Fruit fly (Drosophila melanogaster) whole organism, prepupa: Measurements from ENCODE around the gene CG4951.

Experiments
- CG10631 ChIP-seq: fragments of 200-800 bp; sonication (Bioruptor generic); optimal IDR thresholded peaks from 2 replicates; lab custom pipeline; 2016; ENCODE audit warnings: missing biosample characterization, missing genetic modification characterization
- CG10669 ChIP-seq: fragments of 200-800 bp; sonication (Bioruptor generic); optimal IDR thresholded peaks from 3 replicates; lab custom pipeline; 2018; ENCODE audit warnings: missing biosample characterization, mild to moderate bottlenecking, missing genetic modification characterization, moderate library complexity
- CG11294 ChIP-seq: fragments of 200-800 bp; sonication (Bioruptor generic); IDR thresholded peaks from 2 replicates; pipeline ENCODE4 v1.3.6; 2022; ENCODE audit warnings: missing biosample characterization, missing genetic modification characterization
- CG16779 ChIP-seq: fragments of 200-800 bp; sonication (Bioruptor generic); optimal IDR thresholded peaks from 3 replicates; lab custom pipeline; 2017; ENCODE audit warnings: missing biosample characterization, mild to moderate bottlenecking, missing genetic modification characterization
- CG3032 ChIP-seq: fragments of 200-800 bp; optimal IDR thresholded peaks from 2 replicates; lab custom pipeline; 2019; ENCODE audit warnings: missing biosample characterization, mild to moderate bottlenecking, missing genetic modification characterization, moderate library complexity
- CG31627 ChIP-seq: fragments of 200-800 bp; sonication (Bioruptor generic); optimal IDR thresholded peaks from 3 replicates; lab custom pipeline; 2016; ENCODE audit warnings: missing biosample characterization, missing genetic modification characterization
- CG32006 ChIP-seq: fragments of 200-800 bp; sonication (Bioruptor generic); optimal IDR thresholded peaks from 3 replicates; lab custom pipeline; 2017; ENCODE audit warnings: missing biosample characterization, mild to moderate bottlenecking, missing genetic modification characterization
- CG34406 ChIP-seq: fragments of 200-800 bp; sonication (Bioruptor generic); optimal IDR thresholded peaks from 3 replicates; lab custom pipeline; 2016; ENCODE audit warnings: missing biosample characterization, missing genetic modification characterization
- CG3919 ChIP-seq: fragments of 200-800 bp; sonication (Bioruptor generic); optimal IDR thresholded peaks from 3 replicates; lab custom pipeline; 2016; ENCODE audit warnings: missing biosample characterization, missing genetic modification characterization
- CG6163 ChIP-seq: fragments of 200-800 bp; sonication (Bioruptor generic); IDR thresholded peaks from 3 replicates; pipeline ENCODE4 v1.3.6; 2022; ENCODE audit warnings: missing biosample characterization, missing genetic modification characterization
- CG6276 ChIP-seq: fragments of 200-800 bp; sonication (Bioruptor generic); optimal IDR thresholded peaks from 2 replicates; lab custom pipeline; 2017; ENCODE audit warnings: missing biosample characterization, mild to moderate bottlenecking, missing genetic modification characterization
- CG6792 ChIP-seq: fragments of 200-800 bp; sonication (Bioruptor generic); optimal IDR thresholded peaks from 3 replicates; lab custom pipeline; 2016; ENCODE audit warnings: missing biosample characterization, missing genetic modification characterization
- CG6808 ChIP-seq: fragments of 200-800 bp; sonication (Bioruptor generic); optimal IDR thresholded peaks from 3 replicates; lab custom pipeline; 2017; ENCODE audit warnings: missing biosample characterization, missing genetic modification characterization, mild to moderate bottlenecking, moderate library complexity, missing genetic modification reagents
- CG6854 ChIP-seq: fragments of 200-800 bp; sonication (Bioruptor generic); optimal IDR thresholded peaks from 2 replicates; lab custom pipeline; 2017; ENCODE audit warnings: missing biosample characterization, mild to moderate bottlenecking, missing genetic modification characterization
- CG7368 ChIP-seq: fragments of 200-800 bp; sonication (Bioruptor generic); optimal IDR thresholded peaks from 3 replicates; lab custom pipeline; 2016; ENCODE audit warnings: missing biosample characterization, missing genetic modification characterization
- CG8119 ChIP-seq: fragments of 200-800 bp; sonication (Bioruptor generic); IDR thresholded peaks from 3 replicates; pipeline ENCODE4 v1.3.6; 2022; ENCODE audit warnings: missing biosample characterization, missing genetic modification characterization
- CG8319 ChIP-seq: fragments of 200-800 bp; sonication (Bioruptor generic); optimal IDR thresholded peaks from 3 replicates; lab custom pipeline; 2016; ENCODE audit warnings: missing biosample characterization, missing genetic modification characterization
- CG8632 ChIP-seq: fragments of 200-800 bp; sonication (Bioruptor generic); optimal IDR thresholded peaks from 3 replicates; lab custom pipeline; 2016; ENCODE audit warnings: missing biosample characterization, missing genetic modification characterization
- CG9139 ChIP-seq: fragments of 200-800 bp; sonication (Bioruptor generic); optimal IDR thresholded peaks from 3 replicates; lab custom pipeline; 2017; ENCODE audit warnings: missing biosample characterization, mild to moderate bottlenecking, missing genetic modification characterization
- Eip75B ChIP-seq: fragments of 200-800 bp; sonication (Bioruptor generic); optimal IDR thresholded peaks from 3 replicates; lab custom pipeline; 2016; ENCODE audit warnings: missing biosample characterization, missing genetic modification characterization
- Eip78C ChIP-seq: fragments of 200-800 bp; sonication (Bioruptor generic); peaks from one replicate; lab custom pipeline; 2016; ENCODE audit warnings: missing biosample characterization, missing genetic modification characterization
- Eip93F ChIP-seq: fragments of 200-800 bp; sonication (Bioruptor generic); optimal IDR thresholded peaks from 2 replicates; lab custom pipeline; 2016; ENCODE audit warnings: missing biosample characterization, mild to moderate bottlenecking, missing genetic modification characterization
- Ets21C ChIP-seq: fragments of 200-800 bp; sonication (Bioruptor generic); optimal IDR thresholded peaks from 3 replicates; lab custom pipeline; 2016; ENCODE audit warnings: missing biosample characterization, missing genetic modification characterization
- Gug ChIP-seq: fragments of 200-800 bp; sonication (Bioruptor generic); IDR thresholded peaks from 2 replicates; pipeline ENCODE4 v1.3.6; 2022; ENCODE audit warnings: missing biosample characterization, missing genetic modification characterization
- Hr4 ChIP-seq: fragments of 200-800 bp; sonication (Bioruptor generic); optimal IDR thresholded peaks from 3 replicates; lab custom pipeline; 2016; ENCODE audit warnings: missing biosample characterization, missing genetic modification characterization
- Lpt ChIP-seq: fragments of 200-800 bp; sonication (Bioruptor generic); optimal IDR thresholded peaks from 3 replicates; lab custom pipeline; 2016; ENCODE audit warnings: missing biosample characterization, missing genetic modification characterization
- Met ChIP-seq: fragments of 200-800 bp; sonication (Bioruptor generic); optimal IDR thresholded peaks from 3 replicates; lab custom pipeline; 2016; ENCODE audit warnings: missing biosample characterization, missing genetic modification characterization
- OdsH ChIP-seq: fragments of 200-800 bp; sonication (Bioruptor generic); optimal IDR thresholded peaks from 3 replicates; lab custom pipeline; 2016; ENCODE audit warnings: missing biosample characterization, missing genetic modification characterization
- Sox102F ChIP-seq: fragments of 200-800 bp; sonication (Bioruptor generic); optimal IDR thresholded peaks from 2 replicates; lab custom pipeline; 2016; ENCODE audit warnings: missing biosample characterization, mild to moderate bottlenecking, missing genetic modification characterization
- Sox14 ChIP-seq: fragments of 200-800 bp; sonication (Bioruptor generic); optimal IDR thresholded peaks from 3 replicates; lab custom pipeline; 2016; ENCODE audit warnings: missing biosample characterization, missing genetic modification characterization
- acj6 ChIP-seq: fragments of 200-800 bp; sonication (Bioruptor generic); optimal IDR thresholded peaks from 3 replicates; lab custom pipeline; 2016; ENCODE audit warnings: missing biosample characterization, missing genetic modification characterization
- dac ChIP-seq: fragments of 200-800 bp; sonication (Bioruptor generic); optimal IDR thresholded peaks from 2 replicates; lab custom pipeline; 2017; ENCODE audit warnings: missing biosample characterization, mild to moderate bottlenecking, missing genetic modification characterization
- dsx ChIP-seq: fragments of 200-800 bp; optimal IDR thresholded peaks from 3 replicates; lab custom pipeline; 2019; ENCODE audit warnings: missing biosample characterization, mild to moderate bottlenecking, missing genetic modification characterization, moderate library complexity; ENCODE audit not compliant: poor library complexity, severe bottlenecking
- eg ChIP-seq: fragments of 200-800 bp; sonication (Bioruptor generic); IDR thresholded peaks from 3 replicates; pipeline ENCODE4 v1.3.6; 2022; ENCODE audit warnings: missing biosample characterization, missing genetic modification characterization
- esn ChIP-seq: fragments of 200-800 bp; sonication (Bioruptor generic); optimal IDR thresholded peaks from 2 replicates; lab custom pipeline; 2016; ENCODE audit warnings: missing biosample characterization, mild to moderate bottlenecking, missing genetic modification characterization, moderate library complexity
- fd85E ChIP-seq: fragments of 200-800 bp; sonication (Bioruptor generic); optimal IDR thresholded peaks from 3 replicates; lab custom pipeline; 2016; ENCODE audit warnings: missing biosample characterization, missing genetic modification characterization
- fkh ChIP-seq: fragments of 200-800 bp; sonication (Bioruptor generic); optimal IDR thresholded peaks from 3 replicates; lab custom pipeline; 2017; ENCODE audit warnings: missing biosample characterization, mild to moderate bottlenecking, missing genetic modification characterization, moderate library complexity
- lz ChIP-seq: fragments of 200-800 bp; sonication (Bioruptor generic); optimal IDR thresholded peaks from 3 replicates; lab custom pipeline; 2016; ENCODE audit warnings: missing biosample characterization, missing genetic modification characterization
- net ChIP-seq: fragments of 200-800 bp; sonication (Bioruptor generic); optimal IDR thresholded peaks from 3 replicates; lab custom pipeline; 2016; ENCODE audit warnings: missing biosample characterization, missing genetic modification characterization
- pdm3 ChIP-seq: fragments of 200-800 bp; sonication (Bioruptor generic); optimal IDR thresholded peaks from 3 replicates; lab custom pipeline; 2016; ENCODE audit warnings: missing biosample characterization, missing genetic modification characterization
- salr ChIP-seq, 2 experiments: fragments of 200-800 bp; sonication (Bioruptor generic); optimal IDR thresholded peaks; 3 replicates each; lab custom pipeline; 2016 to 2018; ENCODE audit warnings: missing biosample characterization in 2 of 2, missing genetic modification characterization in 2 of 2, mild to moderate bottlenecking in 1 of 2
- spab ChIP-seq: fragments of 200-800 bp; sonication (Bioruptor generic); optimal IDR thresholded peaks from 2 replicates; lab custom pipeline; 2017; ENCODE audit warnings: missing biosample characterization, mild to moderate bottlenecking, missing genetic modification characterization, missing genetic modification reagents
- ss ChIP-seq, 2 experiments: fragments of 200-800 bp; sonication (Bioruptor generic); optimal IDR thresholded peaks; 2 replicates in 1 of 2; 3 replicates in 1 of 2; lab custom pipeline; 2017 to 2018; ENCODE audit warnings: mild to moderate bottlenecking in 2 of 2, missing biosample characterization in 2 of 2, missing genetic modification characterization in 2 of 2, moderate library complexity in 1 of 2
- vri ChIP-seq: fragments of 200-800 bp; sonication (Bioruptor generic); optimal IDR thresholded peaks from 3 replicates; lab custom pipeline; 2016; ENCODE audit warnings: missing biosample characterization, mild to moderate bottlenecking, missing genetic modification characterization

CG4951 gene

DNA sequence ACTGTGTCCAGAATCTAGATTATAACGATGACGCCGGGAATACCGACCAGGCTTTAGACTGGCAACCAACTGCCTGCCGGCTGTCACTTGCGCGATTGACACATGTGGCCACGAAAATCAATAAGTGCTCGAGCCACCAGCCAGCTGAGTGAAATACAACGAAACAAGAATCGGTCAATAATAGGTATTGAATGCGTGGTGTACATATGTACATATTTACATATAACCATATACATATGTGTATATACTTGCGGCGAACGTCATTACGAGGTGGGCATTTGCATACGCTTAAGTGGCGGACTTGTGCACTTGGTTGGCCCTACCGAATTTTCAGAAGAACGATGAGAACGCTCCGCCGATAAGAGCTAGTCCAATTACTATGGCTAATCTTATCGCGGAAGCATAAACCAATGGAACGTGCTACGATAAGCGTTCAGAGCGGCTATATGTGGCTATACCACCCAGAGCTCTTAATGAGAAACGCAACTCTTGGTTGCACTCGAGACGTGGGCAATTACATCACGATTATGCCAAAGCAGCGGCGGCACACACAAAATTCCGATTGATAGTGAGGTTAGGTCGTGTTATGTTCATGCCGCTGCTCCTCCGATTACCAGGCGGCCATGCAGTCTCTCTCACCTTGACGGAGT lies 7.2 kb downstream of the CG4951 start:
- no peak for TF ChIP-seq Lpt (GFP tag; lab: Kevin White, UChicago)
- peak; percentile 85 for TF ChIP-seq fkh
- TF ChIP-seq Eip78C = peak; percentile 33
- TF ChIP-seq vri = peak; percentile 75

dm6 chr3R:27945398-27945797 lies 8.5 kb downstream of the CG4951 start:
- TF ChIP-seq Eip78C = peak; percentile 49
- no peak for TF ChIP-seq CG3032
- no peak for TF ChIP-seq salr (GFP tag; optimal IDR thresholded peaks at IDR 0.05; lab: Kevin White, UChicago)
- TF ChIP-seq Sox14 (GFP tag; lab: Kevin White, UChicago) = no peak
- TF ChIP-seq Eip93F = no peak
- TF ChIP-seq CG10631 (GFP tag; lab: Kevin White, UChicago) = no peak

- TF ChIP-seq pdm3 (GFP tag; lab: Kevin White, UChicago) = no peak
- no peak for TF ChIP-seq CG6808 (GFP tag; lab: Kevin White, UChicago)
- TF ChIP-seq CG9139 (GFP tag; lab: Kevin White, UChicago) = no peak
- no peak for TF ChIP-seq ss (GFP tag; optimal IDR thresholded peaks at IDR 0.05; lab: Kevin White, UChicago)
- TF ChIP-seq eg (GFP tag; lab: Robert Waterston, UW) = peak; percentile 58; the same call in 2 of the 3 replicates
- no peak for TF ChIP-seq CG8632
- peak; percentile 49 for TF ChIP-seq lz (GFP tag; lab: Kevin White, UChicago)
- TF ChIP-seq dsx (GFP tag; lab: Kevin White, UChicago) = no peak
- TF ChIP-seq vri = no peak
- TF ChIP-seq net (GFP tag; lab: Kevin White, UChicago) = no peak
- TF ChIP-seq fkh = no peak
- TF ChIP-seq dac (GFP tag; lab: Kevin White, UChicago) = no peak
- TF ChIP-seq Sox102F (GFP tag; lab: Kevin White, UChicago) = no peak
- TF ChIP-seq CG34406 = peak; percentile 41
- TF ChIP-seq Eip75B (GFP tag; lab: Kevin White, UChicago) = no peak
- no peak for TF ChIP-seq CG6854 (GFP tag; lab: Kevin White, UChicago)
- TF ChIP-seq CG8319 (GFP tag; lab: Kevin White, UChicago) = no peak
- TF ChIP-seq CG32006 (GFP tag; lab: Kevin White, UChicago) = peak; percentile 61
- TF ChIP-seq esn (GFP tag; lab: Kevin White, UChicago) = peak; percentile 48
- TF ChIP-seq CG6163 (GFP tag; lab: Robert Waterston, UW) = peak; percentile 76
- peak; percentile 49 for TF ChIP-seq CG3032
- no peak for TF ChIP-seq CG3919 (GFP tag; lab: Kevin White, UChicago)
- TF ChIP-seq CG6276 (GFP tag; lab: Kevin White, UChicago) = no peak
- peak; percentile 22 for TF ChIP-seq CG31627 (GFP tag; lab: Kevin White, UChicago)
- TF ChIP-seq Lpt (GFP tag; lab: Kevin White, UChicago) = no peak
- no peak for TF ChIP-seq CG7368 (GFP tag; lab: Kevin White, UChicago)
- no peak for TF ChIP-seq spab
- no peak for TF ChIP-seq salr (GFP tag; optimal IDR thresholded peaks at IDR 0.05; lab: Kevin White, UChicago)
- no peak for TF ChIP-seq fd85E
- TF ChIP-seq Met (GFP tag; lab: Kevin White, UChicago) = no peak
- peak; percentile 6 for TF ChIP-seq Eip93F
- TF ChIP-seq OdsH (GFP tag; lab: Kevin White, UChicago) = no peak
- peak; percentile 67 for TF ChIP-seq CG10631 (GFP tag; lab: Kevin White, UChicago)
- TF ChIP-seq CG16779 (tag; lab: Kevin White, UChicago) = no peak
- TF ChIP-seq Hr4 (GFP tag; lab: Kevin White, UChicago) = no peak
- TF ChIP-seq CG10669 (GFP tag; lab: Kevin White, UChicago) = no peak
- TF ChIP-seq Ets21C (GFP tag; lab: Kevin White, UChicago) = no peak
- peak; percentile 28; the same call in 1 of the 2 replicates for TF ChIP-seq Gug
- no peak for TF ChIP-seq CG8119 (GFP tag; lab: Robert Waterston, UW)
- TF ChIP-seq acj6 (GFP tag; lab: Kevin White, UChicago) = no peak
- peak; percentile 46; the same call in 1 of the 2 replicates for TF ChIP-seq CG11294
- TF ChIP-seq CG6792 (GFP tag; lab: Kevin White, UChicago) = peak; percentile 28
These were observed 15.9 kb downstream of the CG4951 start, which contains the start of the genes NSD and BOD1 for dm6 chr3R:27937752-27938694. TSS of gene NSD (minus strand) at chr3R:27937853. TSS of gene BOD1 (plus strand) at chr3R:27938245.
